Fruit fly (Drosophila melanogaster) whole organism, embryonic: ENCODE results near the gene shd.

Experiments used
- Bgb ChIP-seq: fragments of 200-800 bp; sonication (Bioruptor generic); IDR thresholded peaks from 2 replicates; pipeline ENCODE4 v1.3.6; 2022; ENCODE audit warnings: missing biosample characterization, missing genetic modification characterization; ENCODE audit not compliant: partially characterized antibody
- Bteb2 ChIP-seq: fragments of 200-800 bp; sonication (Bioruptor generic); optimal IDR thresholded peaks from 2 replicates; lab custom pipeline; 2016; ENCODE audit warnings: missing biosample characterization, missing genetic modification characterization
- CG10979 ChIP-seq: fragments of 200-800 bp; sonication (Bioruptor generic); optimal IDR thresholded peaks from 2 replicates; lab custom pipeline; 2018; ENCODE audit warnings: missing biosample characterization, mild to moderate bottlenecking, missing genetic modification characterization, moderate library complexity
- CG14441 ChIP-seq: fragments of 200-800 bp; sonication (Bioruptor generic); IDR thresholded peaks from 2 replicates; pipeline ENCODE4 v1.3.6; 2022; ENCODE audit warnings: missing biosample characterization, missing genetic modification characterization
- CG17186 ChIP-seq: fragments of 200-800 bp; sonication (Bioruptor generic); optimal IDR thresholded peaks from 3 replicates; lab custom pipeline; 2017; ENCODE audit warnings: missing biosample characterization, missing genetic modification reagents, missing genetic modification characterization
- CG17612 ChIP-seq: fragments of 200-800 bp; sonication (Bioruptor generic); IDR thresholded peaks from 2 replicates; pipeline ENCODE4 v1.3.6; 2022; ENCODE audit warnings: missing biosample characterization, missing genetic modification characterization
- CG17912 ChIP-seq: fragments of 200-800 bp; sonication (Bioruptor generic); optimal IDR thresholded peaks from 2 replicates; lab custom pipeline; 2018; ENCODE audit warnings: missing biosample characterization, mild to moderate bottlenecking, missing genetic modification characterization
- CG1792 ChIP-seq: fragments of 200-800 bp; sonication (Bioruptor generic); optimal IDR thresholded peaks from 2 replicates; lab custom pipeline; 2016; ENCODE audit warnings: missing biosample characterization, missing genetic modification characterization
- CG2889 ChIP-seq: fragments of 200-800 bp; sonication (Bioruptor generic); IDR thresholded peaks from 3 replicates; pipeline ENCODE4 v1.3.6; 2022; ENCODE audit warnings: missing biosample characterization, missing genetic modification characterization
- CG5245 ChIP-seq: fragments of 200-800 bp; sonication (Bioruptor generic); optimal IDR thresholded peaks from 3 replicates; lab custom pipeline; 2016; ENCODE audit warnings: missing biosample characterization, missing genetic modification characterization
- CG7372 ChIP-seq: fragments of 200-800 bp; sonication (Bioruptor generic); IDR thresholded peaks from 2 replicates; pipeline ENCODE4 v1.3.6; 2022; ENCODE audit warnings: missing biosample characterization, missing genetic modification characterization
- CG8290 ChIP-seq, 3 experiments: fragments of 200-800 bp; sonication (Bioruptor generic); optimal IDR thresholded peaks; 2 replicates each; lab custom pipeline; 2016 to 2019; ENCODE audit warnings: missing biosample characterization in 3 of 3, missing genetic modification characterization in 3 of 3, mild to moderate bottlenecking in 2 of 3, moderate library complexity in 1 of 3
- Dref ChIP-seq: fragments of 200-800 bp; sonication (Bioruptor generic); IDR thresholded peaks from 2 replicates; pipeline ENCODE4 v1.3.6; 2022; ENCODE audit warnings: missing biosample characterization, missing genetic modification characterization
- Eip74EF ChIP-seq, 2 experiments: fragments of 200-800 bp in 1 of 2; fragments of >200 bp in 1 of 2; sonication (Bioruptor generic) in 1 of 2; optimal IDR thresholded peaks; 2 replicates each; lab custom pipeline; 2017 to 2019; ENCODE audit warnings: missing biosample characterization in 2 of 2, missing genetic modification characterization in 2 of 2, mild to moderate bottlenecking in 1 of 2, moderate library complexity in 1 of 2
- H2.0 ChIP-seq: fragments of 200-800 bp; sonication (Bioruptor generic); IDR thresholded peaks from 2 replicates; pipeline ENCODE4 v1.3.6; 2022; ENCODE audit warnings: missing biosample characterization, missing genetic modification characterization
- Kr ChIP-seq: fragments of 200-800 bp; sonication (Bioruptor generic); optimal IDR thresholded peaks from 2 replicates; lab custom pipeline; 2017; ENCODE audit warnings: missing biosample characterization, mild to moderate bottlenecking, missing genetic modification characterization
- Meics ChIP-seq: fragments of 200-800 bp; sonication (Bioruptor generic); optimal IDR thresholded peaks from 2 replicates; lab custom pipeline; 2017; ENCODE audit warnings: missing biosample characterization, mild to moderate bottlenecking, missing genetic modification characterization
- PHDP ChIP-seq: fragments of 200-800 bp; sonication (Bioruptor generic); optimal IDR thresholded peaks from 3 replicates; lab custom pipeline; 2018; ENCODE audit warnings: missing biosample characterization, mild to moderate bottlenecking, missing genetic modification characterization, moderate library complexity
- Stat92E ChIP-seq, 3 experiments: fragments of >200 bp in 2 of 3; fragments of 200-800 bp in 1 of 3; sonication (Bioruptor generic) in 1 of 3; optimal IDR thresholded peaks; 2 replicates each; lab custom pipeline; 2017 to 2019; ENCODE audit warnings: missing biosample characterization in 3 of 3, missing genetic modification characterization in 3 of 3, mild to moderate bottlenecking in 1 of 3, moderate library complexity in 1 of 3
- abd-A ChIP-seq: fragments of 200-800 bp; sonication (Bioruptor generic); optimal IDR thresholded peaks from 3 replicates; lab custom pipeline; 2019; ENCODE audit warnings: missing biosample characterization, mild to moderate bottlenecking, missing genetic modification characterization, moderate library complexity
- bowl ChIP-seq: fragments of 200-800 bp; sonication (Bioruptor generic); IDR thresholded peaks from 2 replicates; pipeline ENCODE4 v1.3.6; 2022; ENCODE audit warnings: missing biosample characterization, missing genetic modification characterization
- cas ChIP-seq: fragments of 200-800 bp; sonication (Bioruptor generic); IDR thresholded peaks from 2 replicates; pipeline ENCODE4 v1.3.6; 2022; ENCODE audit warnings: missing biosample characterization, missing genetic modification characterization
- cato ChIP-seq: fragments of 200-800 bp; sonication (Bioruptor generic); optimal IDR thresholded peaks from 2 replicates; lab custom pipeline; 2016; ENCODE audit warnings: missing biosample characterization, missing genetic modification characterization, borderline replicate concordance
- chif ChIP-seq, 2 experiments: fragments of 200-800 bp; sonication (Bioruptor generic); optimal IDR thresholded peaks; 3 replicates each; lab custom pipeline; 2016; ENCODE audit warnings: missing biosample characterization in 2 of 2, missing genetic modification characterization in 2 of 2
- da ChIP-seq: fragments of 200-800 bp; sonication (Bioruptor generic); optimal IDR thresholded peaks from 2 replicates; lab custom pipeline; 2016; ENCODE audit warnings: missing biosample characterization, missing genetic modification characterization
- dimm ChIP-seq: fragments of 200-800 bp; sonication (Bioruptor generic); IDR thresholded peaks from 2 replicates; pipeline ENCODE4 v1.3.6; 2022; ENCODE audit warnings: missing biosample characterization, missing genetic modification characterization
- fd64A ChIP-seq: fragments of 200-800 bp; sonication (Bioruptor generic); optimal IDR thresholded peaks from 3 replicates; lab custom pipeline; 2018; ENCODE audit warnings: missing biosample characterization, mild to moderate bottlenecking, missing genetic modification characterization
- gce ChIP-seq: fragments of 200-800 bp; sonication (Bioruptor generic); IDR thresholded peaks from 3 replicates; pipeline ENCODE4 v1.3.6; 2022; ENCODE audit warnings: missing biosample characterization, missing genetic modification characterization
- gcm2 ChIP-seq: fragments of 200-800 bp; sonication (Bioruptor generic); optimal IDR thresholded peaks from 2 replicates; lab custom pipeline; 2016; ENCODE audit warnings: missing biosample characterization, missing genetic modification characterization
- gem ChIP-seq: fragments of 200-800 bp; sonication (Bioruptor generic); optimal IDR thresholded peaks from 2 replicates; lab custom pipeline; 2019; ENCODE audit warnings: missing biosample characterization, mild to moderate bottlenecking, missing genetic modification characterization, moderate library complexity
- jing ChIP-seq: fragments of 200-800 bp; sonication (Bioruptor generic); optimal IDR thresholded peaks from 2 replicates; lab custom pipeline; 2018; ENCODE audit warnings: missing biosample characterization, mild to moderate bottlenecking, missing genetic modification characterization
- jumu ChIP-seq: fragments of 200-800 bp; sonication (Bioruptor generic); optimal IDR thresholded peaks from 3 replicates; lab custom pipeline; 2016; ENCODE audit warnings: missing biosample characterization, missing genetic modification characterization
- lab ChIP-seq: fragments of 200-800 bp; sonication (Bioruptor generic); optimal IDR thresholded peaks from 3 replicates; lab custom pipeline; 2017; ENCODE audit warnings: missing biosample characterization, missing genetic modification characterization, mild to moderate bottlenecking, moderate library complexity, missing genetic modification reagents
- nau ChIP-seq: fragments of 200-800 bp; sonication (Bioruptor generic); optimal IDR thresholded peaks from 3 replicates; lab custom pipeline; 2017; ENCODE audit warnings: missing biosample characterization, mild to moderate bottlenecking, missing genetic modification characterization, missing genetic modification reagents
- nmo ChIP-seq: fragments of 200-800 bp; sonication (Bioruptor generic); optimal IDR thresholded peaks from 2 replicates; lab custom pipeline; 2018; ENCODE audit warnings: missing biosample characterization, mild to moderate bottlenecking, missing genetic modification characterization, moderate library complexity
- pan ChIP-seq, 4 experiments: fragments of >200 bp in 3 of 4; fragments of 200-800 bp in 1 of 4; sonication (Bioruptor generic) in 1 of 4; optimal IDR thresholded peaks in 3 of 4; IDR thresholded peaks in 1 of 4; 2 replicates each; pipeline versions ENCODE4 v1.3.6 to Lab custom; 2017 to 2022; ENCODE audit warnings: missing biosample characterization in 2 of 4, missing genetic modification characterization in 2 of 4, mixed read lengths in 1 of 4
- pb ChIP-seq: fragments of 200-800 bp; sonication (Bioruptor generic); optimal IDR thresholded peaks from 3 replicates; lab custom pipeline; 2016; ENCODE audit warnings: missing biosample characterization, missing genetic modification characterization
- phol ChIP-seq: fragments of 200-800 bp; sonication (Bioruptor generic); optimal IDR thresholded peaks from 3 replicates; lab custom pipeline; 2018; ENCODE audit warnings: missing biosample characterization, mild to moderate bottlenecking, missing genetic modification characterization, moderate library complexity
- pros ChIP-seq: fragments of 200-800 bp; sonication (Bioruptor generic); optimal IDR thresholded peaks from 3 replicates; lab custom pipeline; 2019; ENCODE audit warnings: missing biosample characterization, mild to moderate bottlenecking, missing genetic modification characterization, moderate library complexity
- pzg ChIP-seq: fragments of 200-800 bp; sonication (Bioruptor generic); optimal IDR thresholded peaks from 3 replicates; lab custom pipeline; 2018; ENCODE audit warnings: missing biosample characterization, mild to moderate bottlenecking, missing genetic modification characterization, moderate library complexity
- ro ChIP-seq: fragments of 200-800 bp; sonication (Bioruptor generic); IDR thresholded peaks from 2 replicates; pipeline ENCODE4 v1.3.6; 2022; ENCODE audit warnings: missing biosample characterization, missing genetic modification characterization
- schlank ChIP-seq: fragments of 200-800 bp; sonication (Bioruptor generic); optimal IDR thresholded peaks from 2 replicates; lab custom pipeline; 2018; ENCODE audit warnings: missing biosample characterization, mild to moderate bottlenecking, missing genetic modification characterization
- seq ChIP-seq: fragments of 200-800 bp; sonication (Bioruptor generic); IDR thresholded peaks from 2 replicates; pipeline ENCODE4 v1.3.6; 2022; ENCODE audit warnings: missing biosample characterization, missing genetic modification characterization
- slou ChIP-seq: fragments of 200-800 bp; sonication (Bioruptor generic); optimal IDR thresholded peaks from 3 replicates; lab custom pipeline; 2016; ENCODE audit warnings: missing biosample characterization, missing genetic modification characterization
- sqz ChIP-seq: fragments of 200-800 bp; sonication (Bioruptor generic); optimal IDR thresholded peaks from 3 replicates; lab custom pipeline; 2018; ENCODE audit warnings: missing biosample characterization, mild to moderate bottlenecking, missing genetic modification characterization
- ssp ChIP-seq: fragments of 200-800 bp; sonication (Bioruptor generic); IDR thresholded peaks from 2 replicates; pipeline ENCODE4 v1.3.6; 2022; ENCODE audit warnings: missing biosample characterization, missing genetic modification characterization
- vvl ChIP-seq: fragments of 200-800 bp; sonication (Bioruptor generic); IDR thresholded peaks from 2 replicates; pipeline ENCODE4 v1.3.6; 2022; ENCODE audit warnings: missing biosample characterization, missing genetic modification characterization

shd gene

DNA sequence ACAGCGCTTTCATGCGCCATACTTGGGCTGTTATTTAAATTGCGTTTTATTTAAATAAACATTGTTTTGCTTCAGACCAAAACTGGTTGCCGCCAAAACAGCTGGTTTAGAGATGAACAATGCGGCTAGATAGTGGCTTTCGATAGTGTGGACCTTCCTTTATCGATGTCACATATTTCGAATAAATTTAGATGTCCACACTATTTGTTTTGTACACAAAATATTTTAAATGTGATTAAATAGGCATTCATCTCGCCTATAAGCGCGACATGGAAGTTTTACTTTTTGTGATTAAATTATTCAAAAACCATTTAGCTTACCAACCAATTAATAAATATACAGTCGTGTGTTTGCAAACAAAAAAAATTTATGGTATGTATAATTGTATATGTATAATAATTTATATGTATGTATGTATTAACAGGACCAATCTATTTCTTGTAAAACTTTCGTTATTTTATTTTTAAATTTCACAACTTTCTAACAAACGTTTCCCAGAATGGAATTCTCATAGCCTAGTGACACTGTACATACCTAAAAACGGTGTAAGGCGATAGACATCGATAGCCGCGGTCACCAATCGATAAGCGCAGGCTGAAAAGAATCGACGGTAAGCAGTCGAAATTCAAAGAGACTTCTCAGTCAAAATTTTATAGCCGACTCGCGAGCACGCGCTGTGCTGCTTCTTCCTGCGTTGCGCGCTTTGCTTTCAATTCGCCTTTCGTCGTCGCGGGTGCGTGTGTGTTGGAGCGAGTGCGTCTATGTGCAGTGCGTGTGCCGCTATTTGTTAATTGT, 17.9 kb downstream of the shd start, which contains the start of the genes RecQ5 and dlp (continued):
- TF ChIP-seq gce (GFP tag; lab: Robert Waterston, UW) (peak; percentile 9; the same call in 1 of the 3 replicates), Eip74EF (GFP tag; optimal IDR thresholded peaks at IDR 0.05; lab: Kevin White, UChicago) (peak in 1 of 2 experiments; percentile 59), CG8290 (GFP tag; optimal IDR thresholded peaks at IDR 0.05; lab: Kevin White, UChicago) (peak; percentile 91), CG8290 (tag; optimal IDR thresholded peaks at IDR 0.05; lab: Kevin White, UChicago) (peak; percentile 46 to 88), CG7372 (GFP tag; lab: Robert Waterston, UW) (no peak), CG5245 (GFP tag; lab: Kevin White, UChicago) (peak; percentile 57), Meics (GFP tag; lab: Kevin White, UChicago) (peak; percentile 79), chif (GFP tag; optimal IDR thresholded peaks at IDR 0.05; lab: Kevin White, UChicago) (peak in 1 of 2 experiments; percentile 49), pan (optimal IDR thresholded peaks at IDR 0.05; lab: Kevin White, UChicago) (no peak), pan (GFP tag; optimal IDR thresholded peaks at IDR 0.05 in 1 of 2, IDR thresholded peaks at IDR 0.05 in 1 of 2) (peak in 1 of 2 experiments; percentile 35), nmo (GFP tag; lab: Kevin White, UChicago) (peak; percentile 88), ro (GFP tag; lab: Robert Waterston, UW) (no peak), pzg (peak; percentile 56), slou (GFP tag; lab: Kevin White, UChicago) (peak; percentile 64), Kr (GFP tag; lab: Kevin White, UChicago) (no peak), gem (peak; percentile 91), PHDP (tag; lab: Kevin White, UChicago) (peak; percentile 66), CG10979 (tag; lab: Kevin White, UChicago) (peak; percentile 71), CG14441 (GFP tag; lab: Robert Waterston, UW) (0 out of 2 replicates have a peak, but pooled peaks have one; percentile 56), cas (GFP tag; lab: Robert Waterston, UW) (peak; percentile 78), Stat92E (GFP tag; optimal IDR thresholded peaks at IDR 0.05; lab: Kevin White, UChicago) (peak in 1 of 3 experiments; percentile 84), dimm (peak; percentile 36; the same call in 1 of the 2 replicates), H2.0 (GFP tag; lab: Robert Waterston, UW) (peak; percentile 69), schlank (no peak), CG17612 (peak; percentile 35; the same call in 1 of the 2 replicates), CG17186 (GFP tag; lab: Kevin White, UChicago) (peak; percentile 3), abd-A (tag; lab: Kevin White, UChicago) (peak; percentile 51), da (GFP tag; lab: Kevin White, UChicago) (no peak), sqz (GFP tag; lab: Kevin White, UChicago) (peak; percentile 42), CG2889 (GFP tag; lab: Robert Waterston, UW) (no peak; the same call in 2 of the 3 replicates), ssp (peak; percentile 63), nau (GFP tag; lab: Kevin White, UChicago) (no peak), jumu (GFP tag; lab: Kevin White, UChicago) (peak; percentile 40), cato (peak; percentile 31), gcm2 (GFP tag; lab: Kevin White, UChicago) (no peak), pb (GFP tag; lab: Kevin White, UChicago) (no peak), fd64A (GFP tag; lab: Kevin White, UChicago) (no peak), CG17912 (no peak), vvl (GFP tag; lab: Robert Waterston, UW) (peak; percentile 84), bowl (GFP tag; lab: Robert Waterston, UW) (no peak), pros (GFP tag; lab: Kevin White, UChicago) (peak; percentile 20), seq (GFP tag; lab: Robert Waterston, UW) (peak; percentile 68), lab (GFP tag; lab: Kevin White, UChicago) (peak; percentile 82), Dref (GFP tag; lab: Robert Waterston, UW) (peak; percentile 97), Bteb2 (GFP tag; lab: Kevin White, UChicago) (peak; percentile 30), jing (GFP tag; lab: Kevin White, UChicago) (peak; percentile 26), Bgb (GFP tag; lab: Robert Waterston, UW) (peak; percentile 97), phol (tag; lab: Kevin White, UChicago) (peak; percentile 83), CG1792 (GFP tag; lab: Kevin White, UChicago) (peak; percentile 50)
